Fruit fly (Drosophila melanogaster) whole organism, pupa: ENCODE results near the gene Vps16A.

ENCODE experiments used
- CG10348 ChIP-seq: fragments of 200-800 bp; sonication (Bioruptor generic); IDR thresholded peaks from 2 replicates; pipeline ENCODE4 v1.3.6; 2022; ENCODE audit warnings: missing biosample characterization, missing genetic modification characterization
- CG13204 ChIP-seq: fragments of 200-800 bp; sonication (Bioruptor generic); optimal IDR thresholded peaks from 2 replicates; lab custom pipeline; 2018; ENCODE audit warnings: missing biosample characterization, mild to moderate bottlenecking, missing genetic modification characterization, moderate library complexity
- CG14655 ChIP-seq: fragments of 200-800 bp; sonication (Bioruptor generic); optimal IDR thresholded peaks from 3 replicates; lab custom pipeline; 2017; ENCODE audit warnings: mild to moderate bottlenecking, missing biosample characterization, missing genetic modification reagents, missing genetic modification characterization
- CG15710 ChIP-seq: fragments of 200-800 bp; sonication (Bioruptor generic); optimal IDR thresholded peaks from 2 replicates; lab custom pipeline; 2018; ENCODE audit warnings: missing biosample characterization, mild to moderate bottlenecking, missing genetic modification characterization, moderate library complexity
- CG17806 ChIP-seq: fragments of 200-800 bp; sonication (Bioruptor generic); optimal IDR thresholded peaks from 2 replicates; lab custom pipeline; 2018; ENCODE audit warnings: missing biosample characterization, mild to moderate bottlenecking, missing genetic modification characterization, moderate library complexity
- CG32121 ChIP-seq: fragments of 200-800 bp; sonication (Bioruptor generic); IDR thresholded peaks from 2 replicates; pipeline ENCODE4 v1.3.6; 2022; ENCODE audit warnings: missing biosample characterization, missing genetic modification characterization
- CG34367 ChIP-seq: fragments of 200-800 bp; sonication (Bioruptor generic); optimal IDR thresholded peaks from 2 replicates; lab custom pipeline; 2018; ENCODE audit warnings: missing biosample characterization, mild to moderate bottlenecking, missing genetic modification characterization
- CG4496 ChIP-seq: fragments of 200-800 bp; sonication (Bioruptor generic); IDR thresholded peaks from 3 replicates; pipeline ENCODE4 v1.3.6; 2022; ENCODE audit warnings: missing biosample characterization, missing genetic modification characterization
- CG8159 ChIP-seq: fragments of 200-800 bp; sonication (Bioruptor generic); optimal IDR thresholded peaks from 3 replicates; lab custom pipeline; 2018; ENCODE audit warnings: missing biosample characterization, mild to moderate bottlenecking, missing genetic modification characterization, moderate library complexity
- CG8301 ChIP-seq: fragments of 200-800 bp; sonication (Bioruptor generic); optimal IDR thresholded peaks from 2 replicates; lab custom pipeline; 2018; ENCODE audit warnings: missing biosample characterization, mild to moderate bottlenecking, missing genetic modification characterization
- CG9948 ChIP-seq: fragments of 200-800 bp; sonication (Bioruptor generic); optimal IDR thresholded peaks from 2 replicates; lab custom pipeline; 2018; ENCODE audit warnings: missing biosample characterization, mild to moderate bottlenecking, missing genetic modification characterization, moderate library complexity
- Pif1A ChIP-seq: fragments of 200-800 bp; sonication (Bioruptor generic); optimal IDR thresholded peaks from 3 replicates; lab custom pipeline; 2016; ENCODE audit warnings: missing biosample characterization, missing genetic modification characterization
- Snoo ChIP-seq: fragments of 200-800 bp; sonication (Bioruptor generic); optimal IDR thresholded peaks from 3 replicates; lab custom pipeline; 2017; ENCODE audit warnings: missing biosample characterization, mild to moderate bottlenecking, missing genetic modification characterization, inconsistent platforms
- fd96Ca ChIP-seq: fragments of 200-800 bp; sonication (Bioruptor generic); IDR thresholded peaks from 3 replicates; pipeline ENCODE4 v1.3.6; 2022; ENCODE audit warnings: missing biosample characterization, missing genetic modification characterization
- gl ChIP-seq: fragments of 200-800 bp; sonication (Bioruptor generic); optimal IDR thresholded peaks from 2 replicates; lab custom pipeline; 2018; ENCODE audit warnings: missing biosample characterization, mild to moderate bottlenecking, missing genetic modification characterization
- rn ChIP-seq: fragments of 200-800 bp; sonication (Bioruptor generic); IDR thresholded peaks from 2 replicates; pipeline ENCODE4 v1.3.6; 2022; ENCODE audit warnings: missing biosample characterization, missing genetic modification characterization

The Vps16A gene

DNA sequence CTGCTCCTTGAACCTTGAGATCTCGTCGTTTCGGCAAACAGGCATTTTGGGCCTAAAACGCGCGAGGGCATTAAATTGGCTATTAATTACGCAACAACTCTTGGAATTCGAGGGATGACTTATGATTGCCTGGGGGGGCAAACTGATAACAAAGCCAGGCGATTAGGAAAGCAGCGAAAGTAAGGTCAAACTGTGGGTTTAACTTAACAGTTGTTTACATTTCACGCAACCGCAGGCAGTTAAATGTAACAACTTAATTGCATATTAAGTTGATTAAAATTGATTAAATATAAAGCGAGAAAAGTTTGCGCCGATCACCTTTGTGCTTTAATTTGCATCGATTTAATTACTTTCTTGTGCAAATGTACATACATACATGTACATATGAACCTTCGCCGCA lies 20.9 kb downstream of the Vps16A start:
- TF ChIP-seq CG34367, result no peak
- no peak for TF ChIP-seq CG4496 (GFP tag; lab: Robert Waterston, UW)
- no peak for TF ChIP-seq CG32121 (GFP tag; lab: Robert Waterston, UW)
- TF ChIP-seq Snoo (tag; lab: Kevin White, UChicago), result no peak
- no peak for TF ChIP-seq CG8159 (tag; lab: Kevin White, UChicago)
- TF ChIP-seq CG8301, result no peak
- TF ChIP-seq Pif1A (GFP tag; lab: Kevin White, UChicago), result no peak
- TF ChIP-seq fd96Ca, result no peak
- no peak for TF ChIP-seq rn (GFP tag; lab: Robert Waterston, UW)
- no peak for TF ChIP-seq CG15710 (tag; lab: Kevin White, UChicago)
- no peak for TF ChIP-seq gl (tag; lab: Kevin White, UChicago)

DNA sequence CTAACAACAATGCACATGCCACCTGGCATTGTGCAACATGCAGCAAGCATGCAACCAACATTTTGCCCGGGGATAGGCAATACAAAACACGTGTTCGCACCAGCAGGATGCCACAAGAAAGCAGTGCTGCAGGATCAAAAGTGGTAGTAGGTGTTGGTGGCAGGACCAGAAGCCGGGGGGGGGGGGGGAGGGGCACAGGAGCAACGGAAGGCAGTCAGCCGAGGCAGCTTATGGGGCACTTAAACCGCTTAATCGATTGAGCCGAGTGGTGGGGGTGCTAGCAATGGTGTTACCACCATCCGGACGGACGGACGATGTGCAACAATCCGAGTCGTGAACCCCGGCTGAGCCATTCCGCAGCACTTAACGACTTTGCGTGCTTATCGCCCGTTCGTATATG lies 30.3 kb downstream of the Vps16A start:
- no peak for TF ChIP-seq CG9948 (tag; lab: Kevin White, UChicago)
- no peak for TF ChIP-seq CG14655 (GFP tag; lab: Kevin White, UChicago)
- no peak for TF ChIP-seq CG13204 (GFP tag; lab: Kevin White, UChicago)
- TF ChIP-seq CG15710 (tag; lab: Kevin White, UChicago), result no peak
- no peak for TF ChIP-seq CG17806 (tag; lab: Kevin White, UChicago)
- TF ChIP-seq CG10348 (GFP tag; lab: Robert Waterston, UW), result no peak
- no peak for TF ChIP-seq gl (tag; lab: Kevin White, UChicago)
